Worm (Caenorhabditis elegans): ENCODE results near the gene C28A5.6.

C28A5.6 gene

ce11 chrIII:4470793-4471192 lies 41.5 kb upstream of the C28A5.6 start:
- peak; percentile 33 for TF ChIP-seq ceh-14 (tag; optimal IDR thresholded peaks at IDR 0.05)
- peak; percentile 49 for TF ChIP-seq hlh-30 (tag; optimal IDR thresholded peaks at IDR 0.05; ENCODE audit: insufficient read depth)
- TF ChIP-seq mec-3 (tag; optimal IDR thresholded peaks at IDR 0.05; ENCODE audit: borderline replicate concordance) = no peak
- peak; percentile 80 for TF ChIP-seq fkh-6 (tag; optimal IDR thresholded peaks at IDR 0.05)
- TF ChIP-seq lin-11 (tag; optimal IDR thresholded peaks at IDR 0.05) = peak; percentile 83
- TF ChIP-seq unc-3 (GFP tag; conservative IDR thresholded peaks at IDR 0.05) = peak; percentile 78
- TF ChIP-seq unc-3 (tag; optimal IDR thresholded peaks at IDR 0.05) = peak; percentile 86
- TF ChIP-seq eyg-1 (tag; optimal IDR thresholded peaks at IDR 0.05) = peak; percentile 89
- TF ChIP-seq hlh-15 (tag; optimal IDR thresholded peaks at IDR 0.05) = peak; percentile 69
- peak; percentile 62 for TF ChIP-seq ahr-1 (tag; optimal IDR thresholded peaks at IDR 0.05)
- TF ChIP-seq sox-2 (GFP tag; IDR thresholded peaks at IDR 0.05) = peak; percentile 83
- peak; percentile 85 for TF ChIP-seq ceh-34 (tag; optimal IDR thresholded peaks at IDR 0.05)
- peak; percentile 54 for TF ChIP-seq zip-5 (tag; optimal IDR thresholded peaks at IDR 0.05)
- TF ChIP-seq ama-1 (optimal IDR thresholded peaks at IDR 0.05) = no peak
- TF ChIP-seq pag-3 (tag; optimal IDR thresholded peaks at IDR 0.05; ENCODE audit: borderline replicate concordance) = no peak
- TF ChIP-seq lim-6 (tag; optimal IDR thresholded peaks at IDR 0.05) = peak; percentile 21
- TF ChIP-seq gmeb-2 (tag; optimal IDR thresholded peaks at IDR 0.05) = peak; percentile 85
- peak; percentile 42 for TF ChIP-seq ceh-22 (tag; optimal IDR thresholded peaks at IDR 0.05)
- TF ChIP-seq unc-42 (tag; optimal IDR thresholded peaks at IDR 0.05) = peak; percentile 45
- peak; percentile 83 for TF ChIP-seq ref-2 (tag; optimal IDR thresholded peaks at IDR 0.05)
- TF ChIP-seq nhr-11 (tag; optimal IDR thresholded peaks at IDR 0.05) = no peak
- peak; percentile 72 for TF ChIP-seq hlh-8 (tag; optimal IDR thresholded peaks at IDR 0.05)
- TF ChIP-seq tbx-2 (tag; optimal IDR thresholded peaks at IDR 0.05) = peak; percentile 91
- TF ChIP-seq ceh-48 (tag; optimal IDR thresholded peaks at IDR 0.05) = peak; percentile 79
- TF ChIP-seq unc-55 (GFP tag; optimal IDR thresholded peaks at IDR 0.05) = no peak
- peak; percentile 92 for TF ChIP-seq ceh-6 (GFP tag; optimal IDR thresholded peaks at IDR 0.05)
- TF ChIP-seq sdc-2 (tag; optimal IDR thresholded peaks at IDR 0.05) = peak; percentile 78
- TF ChIP-seq ceh-18 (tag; optimal IDR thresholded peaks at IDR 0.05) = peak; percentile 58
- TF ChIP-seq Y22D7AL.16 (tag; optimal IDR thresholded peaks at IDR 0.05) = peak; percentile 80
- peak; percentile 89 for TF ChIP-seq ceh-19 (GFP tag; optimal IDR thresholded peaks at IDR 0.05)
- TF ChIP-seq fax-1 (tag; optimal IDR thresholded peaks at IDR 0.05) = peak; percentile 69
- peak; percentile 90 for TF ChIP-seq hlh-6 (tag; optimal IDR thresholded peaks at IDR 0.05)
- TF ChIP-seq pqm-1 (tag; optimal IDR thresholded peaks at IDR 0.05) = peak; percentile 46
- TF ChIP-seq T23F11.4 (GFP tag; optimal IDR thresholded peaks at IDR 0.05) = peak; percentile 84
- TF ChIP-seq C08G9.2 (tag; optimal IDR thresholded peaks at IDR 0.05) = peak; percentile 67
- TF ChIP-seq ttx-3 (tag; optimal IDR thresholded peaks at IDR 0.05) = peak; percentile 83
- TF ChIP-seq madf-2 (tag; optimal IDR thresholded peaks at IDR 0.05) = peak; percentile 72
- TF ChIP-seq ceh-9 (tag; optimal IDR thresholded peaks at IDR 0.05) = peak; percentile 53
- peak; percentile 41 for TF ChIP-seq nfya-1 (tag; optimal IDR thresholded peaks at IDR 0.05)
- TF ChIP-seq pros-1 (tag; optimal IDR thresholded peaks at IDR 0.05) = no peak
- TF ChIP-seq tbx-7 (tag; optimal IDR thresholded peaks at IDR 0.05) = peak; percentile 60
- peak; percentile 84 for TF ChIP-seq pha-2 (tag; optimal IDR thresholded peaks at IDR 0.05)
- no peak for TF ChIP-seq fkh-10 (GFP tag; optimal IDR thresholded peaks at IDR 0.05)
- TF ChIP-seq ceh-45 (GFP tag; IDR thresholded peaks at IDR 0.05) = peak; percentile 85
- TF ChIP-seq odd-2 (tag; optimal IDR thresholded peaks at IDR 0.05) = peak; percentile 62
- peak; percentile 66 for TF ChIP-seq K02D7.2 (tag; optimal IDR thresholded peaks at IDR 0.05)
- TF ChIP-seq F13H6.1 (tag; optimal IDR thresholded peaks at IDR 0.05) = peak; percentile 73
- peak; percentile 90 for TF ChIP-seq ztf-16 (tag; optimal IDR thresholded peaks at IDR 0.05)
- TF ChIP-seq elt-2 (tag; optimal IDR thresholded peaks at IDR 0.05) = peak; percentile 93
- peak; percentile 87 for TF ChIP-seq che-1 (tag; optimal IDR thresholded peaks at IDR 0.05)
- TF ChIP-seq rnt-1 (tag; optimal IDR thresholded peaks at IDR 0.05) = peak; percentile 61
- no peak for TF ChIP-seq pax-1 (tag; optimal IDR thresholded peaks at IDR 0.05)
- TF ChIP-seq ceh-31 (tag; optimal IDR thresholded peaks at IDR 0.05) = peak; percentile 69
- peak; percentile 89 for TF ChIP-seq unc-86 (tag; optimal IDR thresholded peaks at IDR 0.05)
